Worm (Caenorhabditis elegans) whole organism, early embryonic: ENCODE results near the gene R04B3.1.

ENCODE experiments used
- B0310.2 ChIP-seq: sonication (generic microtip); optimal IDR thresholded peaks from 2 replicates; lab custom pipeline; 2016; ENCODE audit warnings: mild to moderate bottlenecking, missing genetic modification characterization, missing compliant biosample characterization
- F13C5.2 ChIP-seq: sonication (generic microtip); optimal IDR thresholded peaks from 2 replicates; lab custom pipeline; 2017; ENCODE audit warnings: mild to moderate bottlenecking, missing genetic modification characterization, inconsistent platforms, missing compliant biosample characterization
- ama-1 ChIP-seq: fragments of 150-350 bp; optimal IDR thresholded peaks from 2 replicates; lab custom pipeline; 2014
- ceh-13 ChIP-seq: fragments of 200-800 bp; sonication (Bioruptor generic); optimal IDR thresholded peaks from 2 replicates; lab custom pipeline; 2018; ENCODE audit warnings: mild to moderate bottlenecking, missing genetic modification characterization, missing compliant biosample characterization
- ceh-36 ChIP-seq: sonication (generic microtip); optimal IDR thresholded peaks from 2 replicates; lab custom pipeline; 2016; ENCODE audit warnings: missing genetic modification characterization, inconsistent platforms, missing compliant biosample characterization
- ets-7 ChIP-seq: sonication (generic microtip); optimal IDR thresholded peaks from 2 replicates; lab custom pipeline; 2016; ENCODE audit warnings: missing genotype, missing genetic modification characterization, missing compliant biosample characterization
- hmbx-1 ChIP-seq: sonication (generic microtip); optimal IDR thresholded peaks from 2 replicates; lab custom pipeline; 2016; ENCODE audit warnings: mild to moderate bottlenecking, missing genetic modification characterization, missing compliant biosample characterization
- hmg-4 ChIP-seq: fragments of 200-800 bp; sonication (Bioruptor generic); optimal IDR thresholded peaks from 2 replicates; lab custom pipeline; 2018; ENCODE audit warnings: mild to moderate bottlenecking, missing genetic modification characterization, missing compliant biosample characterization
- hnd-1 ChIP-seq: sonication (generic microtip); optimal IDR thresholded peaks from 2 replicates; lab custom pipeline; 2016; ENCODE audit warnings: missing genetic modification characterization, missing compliant biosample characterization
- pes-1 ChIP-seq: fragments of 200-800 bp; sonication (Bioruptor generic); IDR thresholded peaks from 2 replicates; pipeline ENCODE4 v1.3.6; 2022; ENCODE audit warnings: missing genetic modification reagents, missing genetic modification characterization, missing compliant biosample characterization
- sea-1 ChIP-seq: fragments of 200-800 bp; sonication (Bioruptor generic); conservative IDR thresholded peaks from 2 replicates; pipeline ENCODE4 v1.3.6; 2022; ENCODE audit warnings: missing genetic modification characterization, missing compliant biosample characterization
- tbx-11 ChIP-seq: fragments of 200-800 bp; sonication (Bioruptor generic); IDR thresholded peaks from 2 replicates; pipeline ENCODE4 v1.3.6; 2022; ENCODE audit warnings: missing genetic modification characterization, missing compliant biosample characterization

ce11 chrX:2427404-2427803, 43.8 kb downstream of the R04B3.1 start, which contains the start of gene gcy-31:
- TF ChIP-seq F13C5.2 = no peak
- no peak for TF ChIP-seq B0310.2 (tag; lab: Kevin White, UChicago)
- no peak for TF ChIP-seq ets-7 (tag; lab: Kevin White, UChicago)
- TF ChIP-seq hmbx-1 = no peak
- TF ChIP-seq ama-1 (lab: Kevin White, UChicago) = no peak
- TF ChIP-seq tbx-11 (GFP tag; lab: Robert Waterston, UW) = no peak
- no peak for TF ChIP-seq ceh-36 (tag; lab: Kevin White, UChicago)
- TF ChIP-seq hmg-4 (GFP tag; lab: Kevin White, UChicago) = no peak
- no peak for TF ChIP-seq ceh-13 (GFP tag; lab: Kevin White, UChicago)
- TF ChIP-seq sea-1 (GFP tag; lab: Robert Waterston, UW) = no peak
- TF ChIP-seq pes-1 (GFP tag; lab: Robert Waterston, UW) = no peak
- TF ChIP-seq hnd-1 (tag; lab: Kevin White, UChicago) = no peak
